Fruit fly (Drosophila melanogaster): ENCODE results near the gene CG42748.

DNA sequence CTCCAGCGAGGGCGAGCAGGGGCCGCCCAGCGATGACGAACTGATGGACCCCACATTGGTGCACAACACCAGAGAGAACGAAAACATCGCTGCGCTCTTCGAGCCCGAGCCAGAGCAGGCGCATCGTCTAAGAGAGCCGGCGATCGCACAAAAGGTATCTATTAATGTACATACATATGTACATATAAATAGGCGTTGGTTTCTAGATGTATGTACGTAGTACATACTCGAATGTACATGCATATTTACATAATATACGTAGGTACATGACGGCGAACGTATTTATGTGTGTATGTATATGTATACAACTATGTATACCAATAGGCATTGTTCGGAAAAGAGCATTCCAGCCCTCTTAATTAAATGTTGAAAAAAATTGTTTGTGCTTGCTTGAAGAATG lies 13.1 kb downstream of the CG42748 start:
- no peak for TF ChIP-seq CTCF (optimal IDR thresholded peaks at IDR 0.05)
- TF ChIP-seq CG8478 (optimal IDR thresholded peaks at IDR 0.05), result no peak
